Fruit fly (Drosophila melanogaster): ENCODE measurements around the gene CG5707.

CG5707 gene

DNA sequence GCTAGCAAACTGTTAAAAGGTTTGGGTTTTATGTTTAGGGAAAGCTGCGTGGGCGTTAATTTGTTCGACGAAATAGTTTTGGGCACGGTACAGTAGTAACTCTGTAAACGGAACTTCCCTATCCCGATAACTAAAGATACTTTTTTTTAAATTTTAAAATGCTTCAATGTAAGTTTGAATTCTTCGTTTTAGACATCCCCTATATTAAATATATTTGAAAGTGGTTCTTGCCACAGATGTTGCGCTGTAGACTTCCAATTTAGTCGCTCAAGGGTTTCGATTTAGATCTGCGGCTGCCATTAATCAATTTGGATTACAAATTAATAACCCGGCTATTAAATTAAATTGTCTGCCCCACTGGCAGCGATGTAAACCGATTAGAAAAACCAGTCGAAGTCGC, 49.6 kb downstream of the CG5707 start (continued):
- TF ChIP-seq Rx (GFP tag; IDR thresholded peaks at IDR 0.05) (no peak), sens (GFP tag) (peak; percentile 79), CG7839 (tag; optimal IDR thresholded peaks at IDR 0.05) (peak; percentile 28), gt (GFP tag; IDR thresholded peaks at IDR 0.05) (no peak), H15 (GFP tag; IDR thresholded peaks at IDR 0.05) (no peak), Doc2 (GFP tag; IDR thresholded peaks at IDR 0.05) (no peak), row (GFP tag; IDR thresholded peaks at IDR 0.05) (peak; percentile 21; the same call in 1 of the 3 replicates), Blimp-1 (GFP tag; optimal IDR thresholded peaks at IDR 0.05) (peak; percentile 28), gem (tag; optimal IDR thresholded peaks at IDR 0.05) (no peak), dysf (GFP tag; IDR thresholded peaks at IDR 0.05) (0 out of 3 replicates have a peak, but pooled peaks have one; percentile 12), CG12104 (GFP tag; optimal IDR thresholded peaks at IDR 0.05) (no peak), chif (GFP tag; optimal IDR thresholded peaks at IDR 0.05) (no peak), CG11504 (tag; optimal IDR thresholded peaks at IDR 0.05) (peak; percentile 52), CG10979 (tag; optimal IDR thresholded peaks at IDR 0.05) (peak; percentile 37), CG2116 (GFP tag; optimal IDR thresholded peaks at IDR 0.05) (no peak), rib (GFP tag; IDR thresholded peaks at IDR 0.05) (no peak), ara (GFP tag; IDR thresholded peaks at IDR 0.05) (0 out of 2 replicates have a peak, but pooled peaks have one; percentile 11), CG9817 (tag; optimal IDR thresholded peaks at IDR 0.05) (no peak)
